Fruit fly (Drosophila melanogaster) whole organism, embryonic: ENCODE measurements around the gene CG33795.
A peak's percentile ranks its signal among the peaks of the same experiment; 100 is the strongest.

Experiments used
- BEAF-32 ChIP-seq: fragments of 200-800 bp; sonication (Bioruptor generic); optimal IDR thresholded peaks from 3 replicates; lab custom pipeline; 2017; ENCODE audit warnings: missing biosample characterization, missing genetic modification characterization, mild to moderate bottlenecking, moderate library complexity, missing genetic modification reagents
- CG10654 ChIP-seq: fragments of 200-800 bp; sonication (Bioruptor generic); optimal IDR thresholded peaks from 2 replicates; lab custom pipeline; 2016; ENCODE audit warnings: missing biosample characterization, missing genetic modification characterization
- CG11093 ChIP-seq: fragments of 200-800 bp; sonication (Bioruptor generic); IDR thresholded peaks from 3 replicates; pipeline ENCODE4 v1.3.6; 2022; ENCODE audit warnings: missing biosample characterization, missing genetic modification characterization
- CG11504 ChIP-seq: fragments of 200-800 bp; sonication (Bioruptor generic); optimal IDR thresholded peaks from 3 replicates; lab custom pipeline; 2019; ENCODE audit warnings: missing biosample characterization, mild to moderate bottlenecking, missing genetic modification characterization, moderate library complexity
- CG12155 ChIP-seq: fragments of 200-800 bp; sonication (Bioruptor generic); optimal IDR thresholded peaks from 3 replicates; lab custom pipeline; 2016; ENCODE audit warnings: missing biosample characterization, missing genetic modification characterization
- CG18619 ChIP-seq: fragments of 200-800 bp; sonication (Bioruptor generic); optimal IDR thresholded peaks from 3 replicates; lab custom pipeline; 2017; ENCODE audit warnings: missing biosample characterization, mild to moderate bottlenecking, missing genetic modification characterization
- CG2712 ChIP-seq: fragments of 200-800 bp; optimal IDR thresholded peaks from 3 replicates; lab custom pipeline; 2019; ENCODE audit warnings: missing biosample characterization, mild to moderate bottlenecking, missing genetic modification characterization, moderate library complexity
- CG31224 ChIP-seq: fragments of 200-800 bp; sonication (Bioruptor generic); IDR thresholded peaks from 2 replicates; pipeline ENCODE4 v1.3.6; 2022; ENCODE audit warnings: missing biosample characterization, missing genetic modification characterization
- CG31365 ChIP-seq: fragments of 200-800 bp; sonication (Bioruptor generic); optimal IDR thresholded peaks from 2 replicates; lab custom pipeline; 2018; ENCODE audit warnings: missing biosample characterization, mild to moderate bottlenecking, missing genetic modification characterization
- CG31388 ChIP-seq: fragments of 200-800 bp; sonication (Bioruptor generic); optimal IDR thresholded peaks from 2 replicates; lab custom pipeline; 2016; ENCODE audit warnings: missing biosample characterization, missing genetic modification characterization
- CG31441 ChIP-seq: fragments of 200-800 bp; sonication (Bioruptor generic); IDR thresholded peaks from 2 replicates; pipeline ENCODE4 v1.3.6; 2022; ENCODE audit warnings: missing biosample characterization, missing genetic modification characterization
- CG3163 ChIP-seq: fragments of 200-800 bp; sonication (Bioruptor generic); optimal IDR thresholded peaks from 3 replicates; lab custom pipeline; 2016; ENCODE audit warnings: missing biosample characterization, missing genetic modification characterization
- CG32772 ChIP-seq: fragments of 200-800 bp; sonication (Bioruptor generic); IDR thresholded peaks from 2 replicates; pipeline ENCODE4 v1.3.6; 2022; ENCODE audit warnings: missing biosample characterization, missing genetic modification characterization
- CG34376 ChIP-seq: fragments of 200-800 bp; sonication (Bioruptor generic); optimal IDR thresholded peaks from 2 replicates; lab custom pipeline; 2018; ENCODE audit warnings: missing biosample characterization, mild to moderate bottlenecking, missing genetic modification characterization
- CG4617 ChIP-seq: fragments of 200-800 bp; sonication (Bioruptor generic); optimal IDR thresholded peaks from 3 replicates; lab custom pipeline; 2016; ENCODE audit warnings: missing biosample characterization, missing genetic modification characterization, borderline replicate concordance
- CG8478 ChIP-seq: fragments of >200 bp; optimal IDR thresholded peaks from 2 replicates; lab custom pipeline; 2018
- CoRest ChIP-seq: fragments of 200-800 bp; sonication (Bioruptor generic); optimal IDR thresholded peaks from 3 replicates; lab custom pipeline; 2018; ENCODE audit warnings: missing biosample characterization, mild to moderate bottlenecking, missing genetic modification characterization, moderate library complexity
- Dp ChIP-seq: fragments of 200-800 bp; sonication (Bioruptor generic); optimal IDR thresholded peaks from 2 replicates; lab custom pipeline; 2018; ENCODE audit warnings: missing biosample characterization, mild to moderate bottlenecking, missing genetic modification characterization, moderate library complexity
- H15 ChIP-seq: fragments of 200-800 bp; sonication (Bioruptor generic); IDR thresholded peaks from 3 replicates; pipeline ENCODE4 v1.3.6; 2022; ENCODE audit warnings: missing biosample characterization, missing genetic modification characterization
- Hr51 ChIP-seq, 2 experiments: fragments of 200-800 bp; sonication (Bioruptor generic); optimal IDR thresholded peaks; 2 replicates in 1 of 2; 3 replicates in 1 of 2; lab custom pipeline; 2016 to 2018; ENCODE audit warnings: missing biosample characterization in 2 of 2, missing genetic modification characterization in 2 of 2, mild to moderate bottlenecking in 1 of 2, moderate library complexity in 1 of 2
- Med ChIP-seq: fragments of 200-800 bp; sonication (Bioruptor generic); peaks from one replicate; lab custom pipeline; 2016; ENCODE audit warnings: missing biosample characterization, missing genetic modification characterization, mild to moderate bottlenecking, inconsistent platforms, moderate library complexity
- Myb ChIP-seq: fragments of 200-800 bp; sonication (Bioruptor generic); optimal IDR thresholded peaks from 2 replicates; lab custom pipeline; 2016; ENCODE audit warnings: missing biosample characterization, missing genetic modification characterization
- Oli ChIP-seq: fragments of 200-800 bp; sonication (Bioruptor generic); optimal IDR thresholded peaks from 2 replicates; lab custom pipeline; 2018; ENCODE audit warnings: missing biosample characterization, mild to moderate bottlenecking, missing genetic modification characterization, moderate library complexity
- Opbp ChIP-seq: fragments of 200-800 bp; sonication (Bioruptor generic); IDR thresholded peaks from 3 replicates; pipeline ENCODE4 v1.3.6; 2022; ENCODE audit warnings: missing biosample characterization, missing genetic modification characterization; ENCODE audit not compliant: partially characterized antibody
- Sox102F ChIP-seq: fragments of 200-800 bp; sonication (Bioruptor generic); optimal IDR thresholded peaks from 2 replicates; lab custom pipeline; 2018; ENCODE audit warnings: missing biosample characterization, mild to moderate bottlenecking, missing genetic modification characterization, moderate library complexity
- Spps ChIP-seq: fragments of 200-800 bp; sonication (Bioruptor generic); optimal IDR thresholded peaks from 2 replicates; lab custom pipeline; 2018; ENCODE audit warnings: missing biosample characterization, mild to moderate bottlenecking, missing genetic modification characterization
- bsh ChIP-seq, 2 experiments: fragments of 200-800 bp; sonication (Bioruptor generic); optimal IDR thresholded peaks; 2 replicates each; lab custom pipeline; 2017 to 2018; ENCODE audit warnings: mild to moderate bottlenecking in 2 of 2, missing biosample characterization in 2 of 2, missing genetic modification characterization in 2 of 2, moderate library complexity in 1 of 2
- dpn ChIP-seq, 2 experiments: fragments of 200-800 bp; sonication (Bioruptor generic); optimal IDR thresholded peaks; 3 replicates each; lab custom pipeline; 2016; ENCODE audit warnings: missing biosample characterization in 2 of 2, missing genetic modification characterization in 2 of 2
- eve ChIP-seq, 2 experiments: fragments of >200 bp; optimal IDR thresholded peaks; 2 replicates each; lab custom pipeline; 2017; ENCODE audit warnings: missing biosample characterization in 2 of 2, missing genetic modification characterization in 2 of 2
- fd3F ChIP-seq: fragments of 200-800 bp; sonication (Bioruptor generic); optimal IDR thresholded peaks from 2 replicates; lab custom pipeline; 2018; ENCODE audit warnings: missing biosample characterization, mild to moderate bottlenecking, missing genetic modification characterization, moderate library complexity
- fru ChIP-seq: fragments of >200 bp; optimal IDR thresholded peaks from 2 replicates; lab custom pipeline; 2017
- gem ChIP-seq: fragments of 200-800 bp; sonication (Bioruptor generic); optimal IDR thresholded peaks from 2 replicates; lab custom pipeline; 2019; ENCODE audit warnings: missing biosample characterization, mild to moderate bottlenecking, missing genetic modification characterization, moderate library complexity
- grau ChIP-seq: fragments of 200-800 bp; optimal IDR thresholded peaks from 3 replicates; lab custom pipeline; 2019; ENCODE audit warnings: missing biosample characterization, mild to moderate bottlenecking, missing genetic modification characterization, moderate library complexity
- gro ChIP-seq: fragments of 200-800 bp; sonication (Bioruptor generic); optimal IDR thresholded peaks from 2 replicates; lab custom pipeline; 2016; ENCODE audit warnings: missing biosample characterization, missing genetic modification characterization
- lbe ChIP-seq: fragments of 200-800 bp; sonication (Bioruptor generic); optimal IDR thresholded peaks from 2 replicates; lab custom pipeline; 2016; ENCODE audit warnings: missing biosample characterization, mild to moderate bottlenecking, missing genetic modification characterization
- mld ChIP-seq: fragments of 200-800 bp; sonication (Bioruptor generic); IDR thresholded peaks from 3 replicates; pipeline ENCODE4 v1.3.6; 2022; ENCODE audit warnings: missing biosample characterization, missing genetic modification characterization; ENCODE audit not compliant: partially characterized antibody
- nerfin-2 ChIP-seq: fragments of 200-800 bp; sonication (Bioruptor generic); IDR thresholded peaks from 2 replicates; pipeline ENCODE4 v1.3.6; 2022; ENCODE audit warnings: missing biosample characterization, missing genetic modification characterization; ENCODE audit not compliant: partially characterized antibody
- nom ChIP-seq: fragments of 200-800 bp; sonication (Bioruptor generic); optimal IDR thresholded peaks from 2 replicates; lab custom pipeline; 2017; ENCODE audit warnings: missing biosample characterization, missing genetic modification characterization, mild to moderate bottlenecking, moderate library complexity, missing genetic modification reagents
- phol ChIP-seq: fragments of 200-800 bp; sonication (Bioruptor generic); optimal IDR thresholded peaks from 3 replicates; lab custom pipeline; 2018; ENCODE audit warnings: missing biosample characterization, mild to moderate bottlenecking, missing genetic modification characterization, moderate library complexity
- vvl ChIP-seq: fragments of 200-800 bp; sonication (Bioruptor generic); IDR thresholded peaks from 2 replicates; pipeline ENCODE4 v1.3.6; 2022; ENCODE audit warnings: missing biosample characterization, missing genetic modification characterization
- zen ChIP-seq: fragments of 200-800 bp; sonication (Bioruptor generic); optimal IDR thresholded peaks from 3 replicates; lab custom pipeline; 2018; ENCODE audit warnings: missing biosample characterization, mild to moderate bottlenecking, missing genetic modification characterization, moderate library complexity

The CG33795 gene

DNA sequence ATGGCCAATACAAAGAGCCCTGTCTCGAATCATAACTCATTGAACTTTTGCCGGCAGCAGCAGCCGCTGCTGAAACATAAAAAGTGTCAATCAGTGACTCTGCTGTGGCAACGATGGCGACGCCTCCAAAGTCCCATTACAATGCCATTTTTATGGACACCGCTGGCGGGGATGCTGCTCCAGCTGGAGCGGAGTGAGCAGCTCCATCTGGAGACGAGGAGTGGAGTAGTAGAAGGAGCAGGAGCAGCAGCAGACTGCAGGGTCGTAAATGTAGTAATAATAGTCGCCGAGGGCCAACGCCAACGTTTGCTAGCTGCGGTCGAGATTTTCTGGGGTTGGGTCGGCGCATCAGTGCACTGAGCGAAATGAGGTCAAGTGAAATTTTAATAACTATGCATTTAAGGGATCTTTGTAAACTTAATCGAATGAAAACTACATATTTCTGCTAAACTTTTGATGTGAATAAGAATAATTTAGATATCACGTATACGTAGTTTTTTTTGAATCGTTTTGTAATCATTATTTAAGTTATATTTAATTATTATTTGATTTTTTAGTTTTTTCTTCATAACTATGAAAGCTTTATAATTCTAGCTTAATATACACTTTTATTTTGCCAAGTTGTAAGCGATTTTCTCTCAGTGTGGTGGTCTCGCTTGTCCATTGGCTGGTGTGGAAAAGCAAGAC is 2.5 kb downstream of the CG33795 start (continued):
- TF ChIP-seq CG2712 (tag; lab: Kevin White, UChicago) (peak; percentile 15), CG31365 (tag; lab: Kevin White, UChicago) (no peak), CG11093 (GFP tag; lab: Robert Waterston, UW) (no peak), Spps (tag; lab: Kevin White, UChicago) (no peak), Hr51 (GFP tag; optimal IDR thresholded peaks at IDR 0.05; lab: Kevin White, UChicago) (peak in 1 of 2 experiments; percentile 4), mld (GFP tag; lab: Robert Waterston, UW) (no peak), fru (lab: Kevin White, UChicago) (no peak), zen (tag; lab: Kevin White, UChicago) (no peak), eve (GFP tag; optimal IDR thresholded peaks at IDR 0.05; lab: Kevin White, UChicago) (no peak), fd3F (no peak), Oli (tag; lab: Kevin White, UChicago) (no peak), grau (no peak), nerfin-2 (GFP tag; lab: Robert Waterston, UW) (no peak), CG4617 (no peak), CG31388 (GFP tag; lab: Kevin White, UChicago) (no peak), CG18619 (GFP tag; lab: Kevin White, UChicago) (no peak), CG11504 (tag; lab: Kevin White, UChicago) (peak; percentile 13), CoRest (no peak), vvl (no peak), CG34376 (GFP tag; lab: Kevin White, UChicago) (no peak), CG10654 (GFP tag; lab: Kevin White, UChicago) (no peak), lbe (GFP tag; lab: Kevin White, UChicago) (no peak), gem (tag; lab: Kevin White, UChicago) (peak; percentile 22), bsh (GFP tag; optimal IDR thresholded peaks at IDR 0.05; lab: Kevin White, UChicago) (peak in 1 of 2 experiments; percentile 10)

DNA sequence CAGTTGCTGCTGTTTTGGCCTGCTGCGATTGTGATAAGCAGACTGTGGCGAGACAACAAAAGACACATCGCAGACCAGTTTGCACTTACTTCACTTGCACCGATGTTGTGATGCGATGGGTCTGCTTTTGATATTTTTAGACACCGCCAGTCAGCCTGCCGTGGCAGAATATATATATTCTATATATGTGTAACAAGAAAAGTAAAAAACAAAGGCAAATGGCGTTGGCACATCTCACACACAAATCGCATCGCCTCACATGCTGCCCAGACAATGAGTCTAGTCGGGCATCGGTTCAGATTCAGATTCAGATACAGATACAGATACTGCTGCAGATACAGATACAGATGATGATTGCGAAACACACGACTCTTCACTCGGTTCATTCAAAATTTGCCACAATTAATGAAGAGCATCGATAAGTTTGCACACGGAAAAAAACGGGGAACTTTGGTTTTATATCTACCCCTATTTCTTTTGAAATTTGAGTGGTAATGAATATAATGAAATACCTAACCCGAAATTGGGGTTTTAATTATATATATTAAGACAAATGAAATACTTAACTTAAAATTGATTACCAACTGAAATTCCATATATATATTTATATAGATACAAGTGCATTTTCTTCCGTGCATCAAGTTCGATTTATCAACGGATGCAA is 3.3 kb downstream of the CG33795 start:
- TF ChIP-seq Myb (no peak), nom (peak; percentile 0), Opbp (no peak), BEAF-32 (no peak), H15 (GFP tag; lab: Robert Waterston, UW) (no peak), CG12155 (GFP tag; lab: Kevin White, UChicago) (no peak), gro (GFP tag; lab: Kevin White, UChicago) (no peak), Med (GFP tag; lab: Kevin White, UChicago) (peak; percentile 48), Hr51 (GFP tag; optimal IDR thresholded peaks at IDR 0.05; lab: Kevin White, UChicago) (peak in 1 of 2 experiments; percentile 1), Sox102F (peak; percentile 5), CG31441 (GFP tag; lab: Robert Waterston, UW) (no peak), CG11504 (tag; lab: Kevin White, UChicago) (peak; percentile 3), CG8478 (lab: Kevin White, UChicago) (no peak), CG32772 (GFP tag; lab: Robert Waterston, UW) (no peak), Dp (GFP tag; lab: Kevin White, UChicago) (no peak), dpn (GFP tag; optimal IDR thresholded peaks at IDR 0.05; lab: Kevin White, UChicago) (no peak), gem (tag; lab: Kevin White, UChicago) (peak; percentile 9), CG31224 (no peak), phol (tag; lab: Kevin White, UChicago) (no peak), CG3163 (GFP tag; lab: Kevin White, UChicago) (no peak)
